Fruit fly (Drosophila melanogaster) whole organism, pupa: ENCODE data around the gene Ipo9.

Experiments used
- CG10348 ChIP-seq: fragments of 200-800 bp; sonication (Bioruptor generic); IDR thresholded peaks from 2 replicates; pipeline ENCODE4 v1.3.6; 2022; ENCODE audit warnings: missing biosample characterization, missing genetic modification characterization
- CG12605 ChIP-seq: fragments of 200-800 bp; sonication (Bioruptor generic); IDR thresholded peaks from 2 replicates; pipeline ENCODE4 v1.3.6; 2022; ENCODE audit warnings: missing biosample characterization, missing genetic modification characterization
- CG13204 ChIP-seq: fragments of 200-800 bp; sonication (Bioruptor generic); optimal IDR thresholded peaks from 2 replicates; lab custom pipeline; 2018; ENCODE audit warnings: missing biosample characterization, mild to moderate bottlenecking, missing genetic modification characterization, moderate library complexity
- CG34367 ChIP-seq: fragments of 200-800 bp; sonication (Bioruptor generic); optimal IDR thresholded peaks from 2 replicates; lab custom pipeline; 2018; ENCODE audit warnings: missing biosample characterization, mild to moderate bottlenecking, missing genetic modification characterization
- CG4496 ChIP-seq: fragments of 200-800 bp; sonication (Bioruptor generic); IDR thresholded peaks from 3 replicates; pipeline ENCODE4 v1.3.6; 2022; ENCODE audit warnings: missing biosample characterization, missing genetic modification characterization
- CG9948 ChIP-seq: fragments of 200-800 bp; sonication (Bioruptor generic); optimal IDR thresholded peaks from 2 replicates; lab custom pipeline; 2018; ENCODE audit warnings: missing biosample characterization, mild to moderate bottlenecking, missing genetic modification characterization, moderate library complexity
- D1 ChIP-seq: fragments of 200-800 bp; sonication (Bioruptor generic); optimal IDR thresholded peaks from 2 replicates; lab custom pipeline; 2018; ENCODE audit warnings: missing biosample characterization, mild to moderate bottlenecking, missing genetic modification characterization, moderate library complexity
- Ets98B ChIP-seq: fragments of 200-800 bp; sonication (Bioruptor generic); IDR thresholded peaks from 2 replicates; pipeline ENCODE4 v1.3.6; 2022; ENCODE audit warnings: missing biosample characterization, missing genetic modification characterization
- fd96Ca ChIP-seq: fragments of 200-800 bp; sonication (Bioruptor generic); IDR thresholded peaks from 3 replicates; pipeline ENCODE4 v1.3.6; 2022; ENCODE audit warnings: missing biosample characterization, missing genetic modification characterization
- rn ChIP-seq: fragments of 200-800 bp; sonication (Bioruptor generic); IDR thresholded peaks from 2 replicates; pipeline ENCODE4 v1.3.6; 2022; ENCODE audit warnings: missing biosample characterization, missing genetic modification characterization

- TF ChIP-seq rn (GFP tag; lab: Robert Waterston, UW) (no peak), CG10348 (GFP tag; lab: Robert Waterston, UW) (no peak), CG9948 (tag; lab: Kevin White, UChicago) (no peak), CG13204 (GFP tag; lab: Kevin White, UChicago) (no peak), Ets98B (GFP tag; lab: Robert Waterston, UW) (no peak), CG34367 (tag; lab: Kevin White, UChicago) (no peak), CG4496 (GFP tag; lab: Robert Waterston, UW) (no peak), fd96Ca (no peak), D1 (tag; lab: Kevin White, UChicago) (no peak), CG12605 (GFP tag; lab: Robert Waterston, UW) (no peak)
Observed at dm6 chr3R:11407733-11408134, 4.6 kb upstream of the Ipo9 start, which contains the start of gene mRpL40.
